Fruit fly (Drosophila melanogaster) whole organism, embryonic: ENCODE data around the gene AP-2alpha.
A peak's percentile ranks its signal among the peaks of the same experiment; 100 is the strongest.

Experiments
- ATbp ChIP-seq: fragments of 200-800 bp; sonication (Bioruptor generic); optimal IDR thresholded peaks from 2 replicates; lab custom pipeline; 2017; ENCODE audit warnings: missing biosample characterization, mild to moderate bottlenecking, missing genetic modification characterization, missing genetic modification reagents
- Atf3 ChIP-seq: fragments of 200-800 bp; sonication (Bioruptor generic); optimal IDR thresholded peaks from 3 replicates; lab custom pipeline; 2016; ENCODE audit warnings: missing biosample characterization, missing genetic modification characterization
- BEAF-32 ChIP-seq: fragments of 200-800 bp; sonication (Bioruptor generic); optimal IDR thresholded peaks from 3 replicates; lab custom pipeline; 2017; ENCODE audit warnings: missing biosample characterization, missing genetic modification characterization, mild to moderate bottlenecking, moderate library complexity, missing genetic modification reagents
- CG11093 ChIP-seq: fragments of 200-800 bp; sonication (Bioruptor generic); IDR thresholded peaks from 3 replicates; pipeline ENCODE4 v1.3.6; 2022; ENCODE audit warnings: missing biosample characterization, missing genetic modification characterization
- CG11456 ChIP-seq: fragments of 200-800 bp; sonication (Bioruptor generic); IDR thresholded peaks from 3 replicates; pipeline ENCODE4 v1.3.6; 2022; ENCODE audit warnings: missing biosample characterization, missing genetic modification characterization
- CG11504 ChIP-seq: fragments of 200-800 bp; sonication (Bioruptor generic); optimal IDR thresholded peaks from 3 replicates; lab custom pipeline; 2019; ENCODE audit warnings: missing biosample characterization, mild to moderate bottlenecking, missing genetic modification characterization, moderate library complexity
- CG15269 ChIP-seq: fragments of 200-800 bp; sonication (Bioruptor generic); optimal IDR thresholded peaks from 2 replicates; lab custom pipeline; 2018; ENCODE audit warnings: missing biosample characterization, mild to moderate bottlenecking, missing genetic modification characterization, moderate library complexity
- CG15514 ChIP-seq: fragments of 200-800 bp; sonication (Bioruptor generic); optimal IDR thresholded peaks from 3 replicates; lab custom pipeline; 2017; ENCODE audit warnings: missing biosample characterization, missing genetic modification characterization, mild to moderate bottlenecking, moderate library complexity, missing genetic modification reagents
- CG16779 ChIP-seq: fragments of 200-800 bp; sonication (Bioruptor generic); IDR thresholded peaks from 2 replicates; pipeline ENCODE4 v1.3.6; 2022; ENCODE audit warnings: missing biosample characterization, missing genetic modification characterization
- CG17359 ChIP-seq: fragments of 200-800 bp; sonication (Bioruptor generic); optimal IDR thresholded peaks from 3 replicates; lab custom pipeline; 2018; ENCODE audit warnings: missing biosample characterization, mild to moderate bottlenecking, missing genetic modification characterization, moderate library complexity
- CG17612 ChIP-seq: fragments of 200-800 bp; sonication (Bioruptor generic); IDR thresholded peaks from 2 replicates; pipeline ENCODE4 v1.3.6; 2022; ENCODE audit warnings: missing biosample characterization, missing genetic modification characterization
- CG18764 ChIP-seq: fragments of 200-800 bp; sonication (Bioruptor generic); optimal IDR thresholded peaks from 3 replicates; lab custom pipeline; 2016; ENCODE audit warnings: missing biosample characterization, missing genetic modification characterization
- CG2875 ChIP-seq: fragments of 200-800 bp; sonication (Bioruptor generic); optimal IDR thresholded peaks from 2 replicates; lab custom pipeline; 2017; ENCODE audit warnings: missing biosample characterization, mild to moderate bottlenecking, missing genetic modification characterization, missing genetic modification reagents
- CG31388 ChIP-seq: fragments of 200-800 bp; sonication (Bioruptor generic); optimal IDR thresholded peaks from 2 replicates; lab custom pipeline; 2016; ENCODE audit warnings: missing biosample characterization, missing genetic modification characterization
- CG32532 ChIP-seq: fragments of 200-800 bp; sonication (Bioruptor generic); IDR thresholded peaks from 2 replicates; pipeline ENCODE4 v1.3.6; 2022; ENCODE audit warnings: missing biosample characterization, missing genetic modification characterization
- CG32767 ChIP-seq: fragments of 200-800 bp; sonication (Bioruptor generic); IDR thresholded peaks from 2 replicates; pipeline ENCODE4 v1.3.6; 2022; ENCODE audit warnings: missing biosample characterization, missing genetic modification characterization
- CG6175 ChIP-seq: fragments of 200-800 bp; sonication (Bioruptor generic); IDR thresholded peaks from 3 replicates; pipeline ENCODE4 v1.3.6; 2022; ENCODE audit warnings: missing biosample characterization, missing genetic modification characterization
- CG6813 ChIP-seq: fragments of 200-800 bp; sonication (Bioruptor generic); optimal IDR thresholded peaks from 2 replicates; lab custom pipeline; 2017; ENCODE audit warnings: missing biosample characterization, missing genetic modification characterization, mild to moderate bottlenecking, moderate library complexity, missing genetic modification reagents
- CG8765 ChIP-seq: fragments of 200-800 bp; sonication (Bioruptor generic); IDR thresholded peaks from 2 replicates; pipeline ENCODE4 v1.3.6; 2022; ENCODE audit warnings: missing biosample characterization, missing genetic modification characterization
- CHES-1-like ChIP-seq: fragments of 200-800 bp; sonication (Bioruptor generic); optimal IDR thresholded peaks from 2 replicates; lab custom pipeline; 2016; ENCODE audit warnings: missing biosample characterization, missing genetic modification characterization
- Chrac-16 ChIP-seq: fragments of 200-800 bp; sonication (Bioruptor generic); optimal IDR thresholded peaks from 3 replicates; lab custom pipeline; 2016; ENCODE audit warnings: missing biosample characterization, missing genetic modification characterization
- Deaf1 ChIP-seq: fragments of 200-800 bp; optimal IDR thresholded peaks from 3 replicates; lab custom pipeline; 2019; ENCODE audit warnings: missing biosample characterization, mild to moderate bottlenecking, missing genetic modification characterization, moderate library complexity
- Dip2 ChIP-seq: fragments of 200-800 bp; sonication (Bioruptor generic); IDR thresholded peaks from 2 replicates; pipeline ENCODE4 v1.3.6; 2022; ENCODE audit warnings: missing biosample characterization, missing genetic modification characterization
- Doc3 ChIP-seq: fragments of 200-800 bp; sonication (Bioruptor generic); IDR thresholded peaks from 3 replicates; pipeline ENCODE4 v1.3.6; 2022; ENCODE audit warnings: missing biosample characterization, missing genetic modification characterization; ENCODE audit not compliant: partially characterized antibody
- Hr39 ChIP-seq: fragments of >200 bp; optimal IDR thresholded peaks from 2 replicates; lab custom pipeline; 2017
- Lpt ChIP-seq: fragments of >200 bp; optimal IDR thresholded peaks from 2 replicates; lab custom pipeline; 2018; ENCODE audit warnings: missing biosample characterization, missing genetic modification characterization
- MTF-1 ChIP-seq: fragments of 200-800 bp; sonication (Bioruptor generic); optimal IDR thresholded peaks from 2 replicates; lab custom pipeline; 2018; ENCODE audit warnings: missing biosample characterization, mild to moderate bottlenecking, missing genetic modification characterization, borderline replicate concordance
- Mes4 ChIP-seq: fragments of 200-800 bp; sonication (Bioruptor generic); optimal IDR thresholded peaks from 2 replicates; lab custom pipeline; 2016; ENCODE audit warnings: missing biosample characterization, missing genetic modification characterization
- NC2β ChIP-seq: fragments of 200-800 bp; sonication (Bioruptor generic); optimal IDR thresholded peaks from 2 replicates; lab custom pipeline; 2016; ENCODE audit warnings: missing biosample characterization, missing genetic modification characterization
- Pdp1 ChIP-seq, 2 experiments: fragments of 200-800 bp; sonication (Bioruptor generic); optimal IDR thresholded peaks; 3 replicates each; lab custom pipeline; 2016; ENCODE audit warnings: missing biosample characterization in 2 of 2, missing genetic modification characterization in 2 of 2, mild to moderate bottlenecking in 1 of 2, moderate library complexity in 1 of 2
- Xrp1 ChIP-seq: fragments of 200-800 bp; sonication (Bioruptor generic); IDR thresholded peaks from 2 replicates; pipeline ENCODE4 v1.3.6; 2022; ENCODE audit warnings: missing biosample characterization, missing genetic modification characterization
- ase ChIP-seq: fragments of 200-800 bp; sonication (Bioruptor generic); IDR thresholded peaks from 3 replicates; pipeline ENCODE4 v1.3.6; 2022; ENCODE audit warnings: missing biosample characterization, missing genetic modification characterization
- az2 ChIP-seq: fragments of 200-800 bp; sonication (Bioruptor generic); optimal IDR thresholded peaks from 3 replicates; lab custom pipeline; 2016; ENCODE audit warnings: missing biosample characterization, missing genetic modification characterization
- bsh ChIP-seq, 2 experiments: fragments of 200-800 bp; sonication (Bioruptor generic); optimal IDR thresholded peaks; 2 replicates each; lab custom pipeline; 2017 to 2018; ENCODE audit warnings: mild to moderate bottlenecking in 2 of 2, missing biosample characterization in 2 of 2, missing genetic modification characterization in 2 of 2, moderate library complexity in 1 of 2
- caup ChIP-seq: fragments of 200-800 bp; sonication (Bioruptor generic); optimal IDR thresholded peaks from 3 replicates; lab custom pipeline; 2017; ENCODE audit warnings: missing biosample characterization, mild to moderate bottlenecking, missing genetic modification characterization, moderate library complexity; ENCODE audit not compliant: severe bottlenecking
- croc ChIP-seq: fragments of 200-800 bp; sonication (Bioruptor generic); conservative IDR thresholded peaks from 3 replicates; pipeline ENCODE4 v1.3.6; 2022; ENCODE audit warnings: missing biosample characterization, missing genetic modification characterization
- da ChIP-seq: fragments of 200-800 bp; sonication (Bioruptor generic); optimal IDR thresholded peaks from 2 replicates; lab custom pipeline; 2016; ENCODE audit warnings: missing biosample characterization, missing genetic modification characterization
- dm ChIP-seq: fragments of 200-800 bp; sonication (Bioruptor generic); optimal IDR thresholded peaks from 3 replicates; lab custom pipeline; 2016; ENCODE audit warnings: missing biosample characterization, missing genetic modification characterization
- en ChIP-seq: fragments of 200-800 bp; sonication (Bioruptor generic); optimal IDR thresholded peaks from 2 replicates; lab custom pipeline; 2016; ENCODE audit warnings: missing biosample characterization, missing genetic modification characterization
- fu2 ChIP-seq: fragments of 200-800 bp; sonication (Bioruptor generic); optimal IDR thresholded peaks from 2 replicates; lab custom pipeline; 2016; ENCODE audit warnings: missing biosample characterization, missing genetic modification characterization
- gsb ChIP-seq: fragments of 200-800 bp; sonication (Bioruptor generic); IDR thresholded peaks from 2 replicates; pipeline ENCODE4 v1.3.6; 2022; ENCODE audit warnings: missing biosample characterization, missing genetic modification characterization
- jing ChIP-seq: fragments of 200-800 bp; sonication (Bioruptor generic); optimal IDR thresholded peaks from 2 replicates; lab custom pipeline; 2018; ENCODE audit warnings: missing biosample characterization, mild to moderate bottlenecking, missing genetic modification characterization
- kah ChIP-seq: fragments of 200-800 bp; sonication (Bioruptor generic); optimal IDR thresholded peaks from 2 replicates; lab custom pipeline; 2018; ENCODE audit warnings: missing biosample characterization, mild to moderate bottlenecking, missing genetic modification characterization
- nmo ChIP-seq: fragments of 200-800 bp; sonication (Bioruptor generic); optimal IDR thresholded peaks from 2 replicates; lab custom pipeline; 2018; ENCODE audit warnings: missing biosample characterization, mild to moderate bottlenecking, missing genetic modification characterization, moderate library complexity
- sim ChIP-seq: fragments of 200-800 bp; sonication (Bioruptor generic); IDR thresholded peaks from 2 replicates; pipeline ENCODE4 v1.3.6; 2022; ENCODE audit warnings: missing biosample characterization, missing genetic modification characterization
- sr ChIP-seq: fragments of 200-800 bp; sonication (Bioruptor generic); IDR thresholded peaks from 3 replicates; pipeline ENCODE4 v1.3.6; 2022; ENCODE audit warnings: missing biosample characterization, missing genetic modification characterization
- tap ChIP-seq: fragments of 200-800 bp; optimal IDR thresholded peaks from 3 replicates; lab custom pipeline; 2019; ENCODE audit warnings: missing biosample characterization, mild to moderate bottlenecking, missing genetic modification characterization, moderate library complexity
- tgo ChIP-seq: fragments of 200-800 bp; sonication (Bioruptor generic); IDR thresholded peaks from 3 replicates; pipeline ENCODE4 v1.3.6; 2022; ENCODE audit warnings: missing biosample characterization, missing genetic modification characterization
- yki ChIP-seq: fragments of >200 bp; optimal IDR thresholded peaks from 3 replicates; lab custom pipeline; 2018
- z ChIP-seq: fragments of 200-800 bp; sonication (Bioruptor generic); IDR thresholded peaks from 3 replicates; pipeline ENCODE4 v1.3.6; 2022; ENCODE audit warnings: missing biosample characterization, missing genetic modification characterization

The AP-2alpha gene

DNA sequence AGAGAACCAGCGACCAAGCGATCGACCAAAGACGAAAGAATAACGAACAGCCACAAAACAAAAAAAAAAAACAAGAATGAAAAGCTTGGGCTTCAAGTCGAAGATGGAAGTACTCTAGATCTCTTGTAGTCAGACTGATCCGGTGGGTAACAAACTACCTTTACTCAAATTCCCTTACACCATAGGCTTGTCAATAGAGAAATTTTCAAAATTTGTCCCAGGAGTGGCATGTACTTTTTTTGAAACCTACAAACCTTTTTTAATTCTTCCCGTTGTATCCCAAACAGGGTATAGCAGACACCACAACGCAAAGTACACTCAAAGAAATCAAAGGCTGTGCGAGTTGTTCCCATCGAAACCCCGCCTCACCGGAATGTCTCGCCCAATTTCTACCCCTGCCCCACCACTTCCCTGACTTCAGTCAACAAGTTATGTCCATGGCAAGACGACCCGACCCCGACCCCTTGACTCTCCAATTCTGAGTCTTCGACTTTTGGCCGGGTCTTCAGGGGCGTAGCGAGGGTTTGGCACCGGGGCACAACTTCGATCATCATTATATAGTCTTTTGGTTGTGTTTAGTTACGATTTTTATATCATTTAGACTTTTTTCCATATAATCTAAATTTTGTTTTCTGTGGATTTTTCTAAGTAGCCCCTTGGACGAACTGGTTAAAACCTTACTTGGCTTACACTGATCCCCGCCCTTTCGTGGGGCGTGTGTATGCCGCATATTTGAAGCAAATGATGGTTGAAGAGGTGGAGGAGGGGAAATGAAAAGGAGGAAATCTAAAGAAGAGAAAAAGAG lies 15.3 kb upstream of the AP-2alpha start (continued):
- TF ChIP-seq tap (no peak), gsb (GFP tag; lab: Robert Waterston, UW) (no peak), Hr39 (lab: Kevin White, UChicago) (no peak), CG17612 (GFP tag; lab: Robert Waterston, UW) (no peak), sr (GFP tag; lab: Robert Waterston, UW) (no peak), sim (GFP tag; lab: Robert Waterston, UW) (peak; percentile 63; the same call in 1 of the 2 replicates), CG8765 (GFP tag; lab: Robert Waterston, UW) (peak; percentile 56; the same call in 1 of the 2 replicates), Mes4 (no peak), CG18764 (GFP tag; lab: Kevin White, UChicago) (peak; percentile 16), da (GFP tag; lab: Kevin White, UChicago) (no peak), CHES-1-like (GFP tag; lab: Kevin White, UChicago) (peak; percentile 35), croc (GFP tag; lab: Robert Waterston, UW) (peak; percentile 33; the same call in 1 of the 3 replicates), BEAF-32 (GFP tag; lab: Kevin White, UChicago) (no peak), Xrp1 (GFP tag; lab: Robert Waterston, UW) (peak; percentile 84), Lpt (GFP tag; lab: Kevin White, UChicago) (no peak), ase (GFP tag; lab: Robert Waterston, UW) (no peak), CG17359 (tag; lab: Kevin White, UChicago) (peak; percentile 7), en (GFP tag; lab: Kevin White, UChicago) (no peak), CG6813 (no peak), dm (peak; percentile 9), Doc3 (GFP tag; lab: Robert Waterston, UW) (no peak), Deaf1 (tag; lab: Kevin White, UChicago) (no peak), fu2 (GFP tag; lab: Kevin White, UChicago) (no peak), CG2875 (GFP tag; lab: Kevin White, UChicago) (peak; percentile 25), Atf3 (GFP tag; lab: Kevin White, UChicago) (peak; percentile 18), Dip2 (GFP tag; lab: Robert Waterston, UW) (no peak), z (GFP tag; lab: Robert Waterston, UW) (no peak), az2 (GFP tag; lab: Kevin White, UChicago) (peak; percentile 53), CG32532 (GFP tag; lab: Robert Waterston, UW) (peak; percentile 60), CG15514 (GFP tag; lab: Kevin White, UChicago) (peak; percentile 13), jing (GFP tag; lab: Kevin White, UChicago) (peak; percentile 1), bsh (GFP tag; optimal IDR thresholded peaks at IDR 0.05; lab: Kevin White, UChicago) (peak; percentile 71 to 73), kah (no peak), CG11504 (tag; lab: Kevin White, UChicago) (peak; percentile 40), tgo (GFP tag; lab: Robert Waterston, UW) (peak; percentile 30; the same call in 1 of the 3 replicates), CG11093 (GFP tag; lab: Robert Waterston, UW) (0 out of 3 replicates have a peak, but pooled peaks have one; percentile 42), Chrac-16 (GFP tag; lab: Kevin White, UChicago) (peak; percentile 71), ATbp (GFP tag; lab: Kevin White, UChicago) (peak; percentile 13), CG15269 (tag; lab: Kevin White, UChicago) (no peak), CG6175 (no peak), MTF-1 (no peak), Pdp1 (GFP tag; optimal IDR thresholded peaks at IDR 0.05; lab: Kevin White, UChicago) (peak; percentile 61 to 64), NC2β (GFP tag; lab: Kevin White, UChicago) (peak; percentile 52), CG11456 (no peak; the same call in 2 of the 3 replicates), CG16779 (GFP tag; lab: Robert Waterston, UW) (no peak), caup (no peak), CG31388 (GFP tag; lab: Kevin White, UChicago) (no peak), CG32767 (GFP tag; lab: Robert Waterston, UW) (no peak), yki (lab: Kevin White, UChicago) (no peak), nmo (peak; percentile 49)
